Worm (Caenorhabditis elegans): Measurements from ENCODE around the gene F40G9.15.

ce11 chrIII:182080-182479 is at the start of gene F40G9.15:
- TF ChIP-seq him-1 (tag; optimal IDR thresholded peaks at IDR 0.05), result no peak
- no peak for TF ChIP-seq W03F9.2 (tag; optimal IDR thresholded peaks at IDR 0.05)

Measured in whole organism, L4/young adult.